Fruit fly (Drosophila melanogaster) whole organism, wandering third instar larva: ENCODE results near the gene ldd.

ENCODE experiments used
- dl ChIP-seq, 2 experiments: fragments of 175-275, 200-275 bp in 1 of 2; fragments of 200-275 bp in 1 of 2; sonication (Bioruptor generic); optimal IDR thresholded peaks; lab custom pipeline; 2018; ENCODE audit warnings: mild to moderate bottlenecking in 2 of 2, missing biosample characterization in 2 of 2, missing genetic modification characterization in 2 of 2, moderate library complexity in 2 of 2; ENCODE audit not compliant: partially characterized antibody in 2 of 2, insufficient read depth in 1 of 2
- sv ChIP-seq: fragments of 200-800 bp; sonication (Bioruptor generic); optimal IDR thresholded peaks from 3 replicates; lab custom pipeline; 2016; ENCODE audit warnings: missing biosample characterization, missing genetic modification characterization

- TF ChIP-seq dl (GFP tag; optimal IDR thresholded peaks at IDR 0.05; lab: Kevin White, UChicago; ENCODE audit: insufficient read depth in 1 of 2, partially characterized antibody in 2 of 2), result no peak
- no peak for TF ChIP-seq sv (GFP tag; lab: Kevin White, UChicago)
Observed at dm6 chrX:21106269-21106668, 17.2 kb upstream of the ldd start, which contains the start of gene CG1503.
